Fruit fly (Drosophila melanogaster) whole organism, embryonic: ENCODE data around the gene CG7183.

Source experiments
- CG10431 ChIP-seq: fragments of 200-800 bp; sonication (Bioruptor generic); optimal IDR thresholded peaks from 3 replicates; lab custom pipeline; 2018; ENCODE audit warnings: missing biosample characterization, mild to moderate bottlenecking, missing genetic modification characterization
- CG10654 ChIP-seq: fragments of 200-800 bp; sonication (Bioruptor generic); optimal IDR thresholded peaks from 2 replicates; lab custom pipeline; 2016; ENCODE audit warnings: missing biosample characterization, missing genetic modification characterization
- CG11398 ChIP-seq: fragments of 200-800 bp; sonication (Bioruptor generic); optimal IDR thresholded peaks from 2 replicates; lab custom pipeline; 2016; ENCODE audit warnings: missing biosample characterization, missing genetic modification characterization
- CG11504 ChIP-seq: fragments of 200-800 bp; sonication (Bioruptor generic); optimal IDR thresholded peaks from 3 replicates; lab custom pipeline; 2019; ENCODE audit warnings: missing biosample characterization, mild to moderate bottlenecking, missing genetic modification characterization, moderate library complexity
- CG11723 ChIP-seq: fragments of 200-800 bp; sonication (Bioruptor generic); optimal IDR thresholded peaks from 2 replicates; lab custom pipeline; 2017; ENCODE audit warnings: missing biosample characterization, mild to moderate bottlenecking, missing genetic modification characterization
- CG15479 ChIP-seq: fragments of 200-800 bp; sonication (Bioruptor generic); optimal IDR thresholded peaks from 3 replicates; lab custom pipeline; 2019; ENCODE audit warnings: missing biosample characterization, mild to moderate bottlenecking, missing genetic modification characterization, moderate library complexity
- CG15696 ChIP-seq: fragments of 200-800 bp; sonication (Bioruptor generic); optimal IDR thresholded peaks from 2 replicates; lab custom pipeline; 2019; ENCODE audit warnings: missing biosample characterization, mild to moderate bottlenecking, missing genetic modification characterization, moderate library complexity
- CG17186 ChIP-seq: fragments of 200-800 bp; sonication (Bioruptor generic); optimal IDR thresholded peaks from 3 replicates; lab custom pipeline; 2017; ENCODE audit warnings: missing biosample characterization, missing genetic modification reagents, missing genetic modification characterization
- CG17829 ChIP-seq: fragments of 200-800 bp; optimal IDR thresholded peaks from 2 replicates; lab custom pipeline; 2019; ENCODE audit warnings: missing biosample characterization, mild to moderate bottlenecking, missing genetic modification characterization, moderate library complexity
- CG18599 ChIP-seq: fragments of 200-800 bp; sonication (Bioruptor generic); optimal IDR thresholded peaks from 3 replicates; lab custom pipeline; 2017; ENCODE audit warnings: missing biosample characterization, missing genetic modification characterization, mild to moderate bottlenecking, moderate library complexity, missing genetic modification reagents
- CG31388 ChIP-seq: fragments of 200-800 bp; sonication (Bioruptor generic); optimal IDR thresholded peaks from 2 replicates; lab custom pipeline; 2016; ENCODE audit warnings: missing biosample characterization, missing genetic modification characterization
- CG34376 ChIP-seq: fragments of 200-800 bp; sonication (Bioruptor generic); optimal IDR thresholded peaks from 2 replicates; lab custom pipeline; 2018; ENCODE audit warnings: missing biosample characterization, mild to moderate bottlenecking, missing genetic modification characterization
- CG34422 ChIP-seq: fragments of 200-800 bp; sonication (Bioruptor generic); IDR thresholded peaks from 3 replicates; pipeline ENCODE4 v1.3.6; 2022; ENCODE audit warnings: missing biosample characterization, missing genetic modification characterization
- CG4707 ChIP-seq: fragments of 200-800 bp; sonication (Bioruptor generic); optimal IDR thresholded peaks from 2 replicates; lab custom pipeline; 2018; ENCODE audit warnings: missing biosample characterization, mild to moderate bottlenecking, missing genetic modification characterization, moderate library complexity
- CG7271 ChIP-seq: fragments of 200-800 bp; sonication (Bioruptor generic); optimal IDR thresholded peaks from 2 replicates; lab custom pipeline; 2018; ENCODE audit warnings: missing biosample characterization, mild to moderate bottlenecking, missing genetic modification characterization, moderate library complexity
- CG7786 ChIP-seq: fragments of 200-800 bp; sonication (Bioruptor generic); optimal IDR thresholded peaks from 2 replicates; lab custom pipeline; 2016; ENCODE audit warnings: missing biosample characterization, missing genetic modification characterization
- Deaf1 ChIP-seq: fragments of 200-800 bp; optimal IDR thresholded peaks from 3 replicates; lab custom pipeline; 2019; ENCODE audit warnings: missing biosample characterization, mild to moderate bottlenecking, missing genetic modification characterization, moderate library complexity
- ERR ChIP-seq: fragments of 200-800 bp; sonication (Bioruptor generic); optimal IDR thresholded peaks from 2 replicates; lab custom pipeline; 2016; ENCODE audit warnings: missing biosample characterization, missing genetic modification characterization
- GATAe ChIP-seq: fragments of 200-800 bp; sonication (Bioruptor generic); conservative IDR thresholded peaks from 2 replicates; pipeline ENCODE4 v1.3.6; 2022; ENCODE audit warnings: missing biosample characterization, missing genetic modification characterization
- Hr39 ChIP-seq: fragments of >200 bp; optimal IDR thresholded peaks from 2 replicates; lab custom pipeline; 2017
- MESR4 ChIP-seq: fragments of 200-800 bp; sonication (Bioruptor generic); optimal IDR thresholded peaks from 2 replicates; lab custom pipeline; 2018; ENCODE audit warnings: missing biosample characterization, mild to moderate bottlenecking, missing genetic modification characterization, moderate library complexity
- Meics ChIP-seq: fragments of 200-800 bp; sonication (Bioruptor generic); optimal IDR thresholded peaks from 2 replicates; lab custom pipeline; 2017; ENCODE audit warnings: missing biosample characterization, mild to moderate bottlenecking, missing genetic modification characterization
- NK7.1 ChIP-seq: fragments of 200-800 bp; sonication (Bioruptor generic); optimal IDR thresholded peaks from 3 replicates; lab custom pipeline; 2016; ENCODE audit warnings: missing biosample characterization, missing genetic modification characterization
- Nf-YA ChIP-seq: fragments of 200-800 bp; sonication (Bioruptor generic); IDR thresholded peaks from 2 replicates; pipeline ENCODE4 v1.3.6; 2022; ENCODE audit warnings: missing biosample characterization, missing genetic modification characterization
- Ravus ChIP-seq: fragments of 200-800 bp; sonication (Bioruptor generic); IDR thresholded peaks from 2 replicates; pipeline ENCODE4 v1.3.6; 2022; ENCODE audit warnings: missing biosample characterization, missing genetic modification characterization
- Stat92E ChIP-seq, 3 experiments: fragments of >200 bp in 2 of 3; fragments of 200-800 bp in 1 of 3; sonication (Bioruptor generic) in 1 of 3; optimal IDR thresholded peaks; 2 replicates each; lab custom pipeline; 2017 to 2019; ENCODE audit warnings: missing biosample characterization in 3 of 3, missing genetic modification characterization in 3 of 3, mild to moderate bottlenecking in 1 of 3, moderate library complexity in 1 of 3
- Tbp ChIP-seq: fragments of >200 bp; optimal IDR thresholded peaks from 2 replicates; lab custom pipeline; 2018; ENCODE audit warnings: missing biosample characterization, missing genetic modification characterization
- YL-1 ChIP-seq: fragments of 200-800 bp; sonication (Bioruptor generic); optimal IDR thresholded peaks from 3 replicates; lab custom pipeline; 2017; ENCODE audit warnings: missing biosample characterization, mild to moderate bottlenecking, missing genetic modification characterization
- amos ChIP-seq: fragments of 200-800 bp; sonication (Bioruptor generic); IDR thresholded peaks from 2 replicates; pipeline ENCODE4 v1.3.6; 2022; ENCODE audit warnings: missing biosample characterization, missing genetic modification characterization; ENCODE audit not compliant: partially characterized antibody
- ase ChIP-seq: fragments of 200-800 bp; sonication (Bioruptor generic); IDR thresholded peaks from 3 replicates; pipeline ENCODE4 v1.3.6; 2022; ENCODE audit warnings: missing biosample characterization, missing genetic modification characterization
- ato ChIP-seq: fragments of 200-800 bp; sonication (Bioruptor generic); IDR thresholded peaks from 2 replicates; pipeline ENCODE4 v1.3.6; 2022; ENCODE audit warnings: missing biosample characterization, missing genetic modification characterization; ENCODE audit not compliant: partially characterized antibody
- cg ChIP-seq: fragments of 200-800 bp; sonication (Bioruptor generic); optimal IDR thresholded peaks from 3 replicates; lab custom pipeline; 2019; ENCODE audit warnings: missing biosample characterization, mild to moderate bottlenecking, missing genetic modification characterization, moderate library complexity
- corto ChIP-seq: fragments of 200-800 bp; sonication (Bioruptor generic); optimal IDR thresholded peaks from 2 replicates; lab custom pipeline; 2016; ENCODE audit warnings: missing biosample characterization, mild to moderate bottlenecking, missing genetic modification characterization, moderate library complexity
- crp ChIP-seq, 2 experiments: fragments of 200-800 bp; sonication (Bioruptor generic); optimal IDR thresholded peaks; 2 replicates in 1 of 2; 3 replicates in 1 of 2; lab custom pipeline; 2017; ENCODE audit warnings: missing biosample characterization in 2 of 2, missing genetic modification characterization in 2 of 2, mild to moderate bottlenecking in 1 of 2, moderate library complexity in 1 of 2
- dati ChIP-seq: fragments of 200-800 bp; sonication (Bioruptor generic); IDR thresholded peaks from 2 replicates; pipeline ENCODE4 v1.3.6; 2022; ENCODE audit warnings: missing biosample characterization, missing genetic modification characterization
- esg ChIP-seq: fragments of 200-800 bp; sonication (Bioruptor generic); conservative IDR thresholded peaks from 2 replicates; pipeline ENCODE4 v1.3.6; 2022; ENCODE audit warnings: missing biosample characterization, missing genetic modification characterization
- eve ChIP-seq, 2 experiments: fragments of >200 bp; optimal IDR thresholded peaks; 2 replicates each; lab custom pipeline; 2017; ENCODE audit warnings: missing biosample characterization in 2 of 2, missing genetic modification characterization in 2 of 2
- grn ChIP-seq: fragments of 200-800 bp; sonication (Bioruptor generic); optimal IDR thresholded peaks from 3 replicates; lab custom pipeline; 2017; ENCODE audit warnings: missing biosample characterization, missing genetic modification characterization
- gsb ChIP-seq: fragments of 200-800 bp; sonication (Bioruptor generic); IDR thresholded peaks from 2 replicates; pipeline ENCODE4 v1.3.6; 2022; ENCODE audit warnings: missing biosample characterization, missing genetic modification characterization
- inv ChIP-seq: fragments of 200-800 bp; sonication (Bioruptor generic); IDR thresholded peaks from 2 replicates; pipeline ENCODE4 v1.3.6; 2022; ENCODE audit warnings: missing biosample characterization, missing genetic modification characterization; ENCODE audit not compliant: partially characterized antibody
- klu ChIP-seq: fragments of 200-800 bp; sonication (Bioruptor generic); IDR thresholded peaks from 2 replicates; pipeline ENCODE4 v1.3.6; 2022; ENCODE audit warnings: missing biosample characterization, missing genetic modification characterization
- mam ChIP-seq: fragments of 200-800 bp; sonication (Bioruptor generic); optimal IDR thresholded peaks from 3 replicates; lab custom pipeline; 2016; ENCODE audit warnings: missing biosample characterization, missing genetic modification characterization
- nom ChIP-seq: fragments of 200-800 bp; sonication (Bioruptor generic); optimal IDR thresholded peaks from 2 replicates; lab custom pipeline; 2017; ENCODE audit warnings: missing biosample characterization, missing genetic modification characterization, mild to moderate bottlenecking, moderate library complexity, missing genetic modification reagents
- pb ChIP-seq: fragments of 200-800 bp; sonication (Bioruptor generic); optimal IDR thresholded peaks from 3 replicates; lab custom pipeline; 2016; ENCODE audit warnings: missing biosample characterization, missing genetic modification characterization
- prd ChIP-seq, 3 experiments: fragments of >200 bp in 2 of 3; fragments of 200-800 bp in 1 of 3; sonication (Bioruptor generic) in 1 of 3; optimal IDR thresholded peaks in 2 of 3; IDR thresholded peaks in 1 of 3; 2 replicates in 2 of 3; 3 replicates in 1 of 3; pipeline versions ENCODE4 v1.3.6 to Lab custom; 2017 to 2022; ENCODE audit warnings: missing biosample characterization in 1 of 3, missing genetic modification characterization in 1 of 3
- pzg ChIP-seq: fragments of 200-800 bp; sonication (Bioruptor generic); optimal IDR thresholded peaks from 3 replicates; lab custom pipeline; 2018; ENCODE audit warnings: missing biosample characterization, mild to moderate bottlenecking, missing genetic modification characterization, moderate library complexity
- row ChIP-seq: fragments of 200-800 bp; sonication (Bioruptor generic); IDR thresholded peaks from 3 replicates; pipeline ENCODE4 v1.3.6; 2022; ENCODE audit warnings: missing biosample characterization, missing genetic modification characterization
- slou ChIP-seq: fragments of 200-800 bp; sonication (Bioruptor generic); optimal IDR thresholded peaks from 3 replicates; lab custom pipeline; 2016; ENCODE audit warnings: missing biosample characterization, missing genetic modification characterization
- trh ChIP-seq: fragments of 200-800 bp; sonication (Bioruptor generic); optimal IDR thresholded peaks from 2 replicates; lab custom pipeline; 2016; ENCODE audit warnings: missing biosample characterization, missing genetic modification characterization
- wdn ChIP-seq: fragments of 200-800 bp; sonication (Bioruptor generic); IDR thresholded peaks from 2 replicates; pipeline ENCODE4 v1.3.6; 2022; ENCODE audit warnings: missing biosample characterization, missing genetic modification characterization

Gene CG7183

DNA sequence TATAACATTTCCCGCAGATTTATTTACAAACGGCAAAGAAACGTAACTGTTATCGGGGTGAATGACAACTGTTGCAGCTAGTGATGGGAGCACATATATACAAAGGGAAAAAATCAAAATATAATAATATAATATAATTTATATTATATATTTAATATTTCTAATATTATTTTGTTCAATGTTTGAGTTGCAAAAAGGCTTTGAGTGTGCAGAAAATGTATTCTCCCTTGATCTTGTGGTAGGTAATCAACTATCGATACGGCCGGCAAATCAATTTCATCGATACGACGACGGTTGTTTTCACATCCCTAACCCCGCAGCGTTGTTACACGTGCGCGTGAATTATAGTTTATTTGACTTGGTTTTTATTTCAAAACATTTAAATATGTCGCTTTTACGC is 2.9 kb upstream of the CG7183 start, which contains the start of the genes mTerf5 and Non3 (continued):
- TF ChIP-seq grn (GFP tag; lab: Kevin White, UChicago) (no peak), CG4707 (GFP tag; lab: Kevin White, UChicago) (no peak), Tbp (no peak), gsb (GFP tag; lab: Robert Waterston, UW) (no peak), CG10431 (GFP tag; lab: Kevin White, UChicago) (no peak), Ravus (GFP tag; lab: Robert Waterston, UW) (no peak; the same call in 1 of the 2 replicates), CG18599 (GFP tag; lab: Kevin White, UChicago) (peak; percentile 63), CG17829 (tag; lab: Kevin White, UChicago) (peak; percentile 76), dati (GFP tag; lab: Robert Waterston, UW) (no peak), ato (GFP tag; lab: Robert Waterston, UW) (peak; percentile 45; the same call in 1 of the 2 replicates), slou (no peak), CG15479 (no peak), CG15696 (tag; lab: Kevin White, UChicago) (peak; percentile 51), corto (GFP tag; lab: Kevin White, UChicago) (no peak), NK7.1 (no peak), klu (GFP tag; lab: Robert Waterston, UW) (no peak), CG31388 (GFP tag; lab: Kevin White, UChicago) (peak; percentile 10), Meics (GFP tag; lab: Kevin White, UChicago) (peak; percentile 65), cg (GFP tag; lab: Kevin White, UChicago) (no peak), prd (optimal IDR thresholded peaks at IDR 0.05; lab: Kevin White, UChicago) (no peak), prd (GFP tag; IDR thresholded peaks at IDR 0.05; lab: Robert Waterston, UW) (peak; percentile 66), crp (GFP tag; optimal IDR thresholded peaks at IDR 0.05; lab: Kevin White, UChicago) (peak in 1 of 2 experiments; percentile 24), ase (0 out of 3 replicates have a peak, but pooled peaks have one; percentile 30), wdn (GFP tag; lab: Robert Waterston, UW) (no peak), ERR (GFP tag; lab: Kevin White, UChicago) (no peak), Hr39 (no peak), YL-1 (GFP tag; lab: Kevin White, UChicago) (peak; percentile 50), CG10654 (GFP tag; lab: Kevin White, UChicago) (peak; percentile 56), CG11723 (GFP tag; lab: Kevin White, UChicago) (peak; percentile 21), pzg (GFP tag; lab: Kevin White, UChicago) (peak; percentile 51), esg (GFP tag; lab: Robert Waterston, UW) (peak; percentile 55), Nf-YA (GFP tag; lab: Robert Waterston, UW) (no peak), CG11398 (GFP tag; lab: Kevin White, UChicago) (no peak), trh (GFP tag; lab: Kevin White, UChicago) (no peak), CG7271 (tag; lab: Kevin White, UChicago) (peak; percentile 44), CG11504 (peak; percentile 69), pb (peak; percentile 14), mam (peak; percentile 45), MESR4 (peak; percentile 36), CG34422 (GFP tag; lab: Robert Waterston, UW) (peak; percentile 77), CG34376 (GFP tag; lab: Kevin White, UChicago) (no peak), eve (GFP tag; optimal IDR thresholded peaks at IDR 0.05; lab: Kevin White, UChicago) (no peak), Deaf1 (tag; lab: Kevin White, UChicago) (no peak), inv (GFP tag; lab: Robert Waterston, UW) (peak; percentile 85), CG17186 (GFP tag; lab: Kevin White, UChicago) (peak; percentile 33), Stat92E (GFP tag; optimal IDR thresholded peaks at IDR 0.05; lab: Kevin White, UChicago) (no peak), CG7786 (GFP tag; lab: Kevin White, UChicago) (peak; percentile 7), nom (peak; percentile 27), GATAe (GFP tag; lab: Robert Waterston, UW) (no peak), amos (GFP tag; lab: Robert Waterston, UW) (peak; percentile 84), row (GFP tag; lab: Robert Waterston, UW) (peak; percentile 89)
